Fruit fly (Drosophila melanogaster): ENCODE data around the gene Fim.

DNA sequence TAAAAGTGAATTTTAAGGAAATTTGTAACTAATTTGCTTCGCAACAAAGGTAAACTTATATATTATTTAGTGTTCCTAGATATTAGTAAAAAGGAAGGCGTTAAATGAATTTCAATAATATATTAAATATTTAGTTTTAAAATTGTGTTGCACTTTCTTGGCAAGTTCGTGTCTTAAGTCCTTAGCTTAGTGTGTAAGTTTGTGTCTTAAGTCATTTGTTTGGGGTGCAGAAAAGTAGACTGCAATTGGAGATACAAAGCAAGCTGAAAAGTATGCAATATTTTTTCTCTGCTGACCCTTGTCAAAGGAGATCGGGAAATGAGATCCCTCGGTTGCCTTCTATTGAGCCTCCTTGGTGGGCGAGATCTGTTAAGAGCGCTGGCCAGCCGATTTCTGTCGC, 39.7 kb downstream of the Fim start:
- TF ChIP-seq Snoo (tag; optimal IDR thresholded peaks at IDR 0.05) (no peak), CG14655 (GFP tag; optimal IDR thresholded peaks at IDR 0.05) (no peak), fd96Ca (GFP tag; IDR thresholded peaks at IDR 0.05) (no peak), CG9948 (tag; optimal IDR thresholded peaks at IDR 0.05) (no peak), Pif1B (GFP tag; optimal IDR thresholded peaks at IDR 0.05) (no peak), CG8301 (tag; optimal IDR thresholded peaks at IDR 0.05) (no peak), CG13204 (GFP tag; optimal IDR thresholded peaks at IDR 0.05) (no peak), gl (tag; optimal IDR thresholded peaks at IDR 0.05) (no peak), CG17806 (tag; optimal IDR thresholded peaks at IDR 0.05) (no peak), D1 (tag; optimal IDR thresholded peaks at IDR 0.05) (no peak), CG4496 (GFP tag; IDR thresholded peaks at IDR 0.05) (no peak), CG12605 (GFP tag; IDR thresholded peaks at IDR 0.05) (no peak), CG10348 (GFP tag; IDR thresholded peaks at IDR 0.05) (no peak)

All from whole organism, pupa.